Worm (Caenorhabditis elegans) whole organism, L3 larva: ENCODE data around the gene Y73F8A.32.
A peak's percentile ranks its signal among the peaks of the same experiment; 100 is the strongest.

ENCODE experiments used
- ZK546.5 ChIP-seq: sonication (generic microtip); optimal IDR thresholded peaks from 2 replicates; lab custom pipeline; 2017; ENCODE audit warnings: missing biosample characterization, missing genetic modification characterization
- ama-1 ChIP-seq: fragments of 150-350 bp; optimal IDR thresholded peaks from 2 replicates; lab custom pipeline; 2018
- ceh-16 ChIP-seq: sonication (generic microtip); optimal IDR thresholded peaks from 2 replicates; lab custom pipeline; 2017; ENCODE audit warnings: missing biosample characterization, missing genetic modification characterization
- ceh-82 ChIP-seq: fragments of 150-350 bp; optimal IDR thresholded peaks from 2 replicates; lab custom pipeline; 2014; ENCODE audit warnings: missing biosample characterization, missing genetic modification characterization
- daf-12 ChIP-seq: fragments of 150-350 bp; optimal IDR thresholded peaks from 2 replicates; lab custom pipeline; 2014; ENCODE audit warnings: missing biosample characterization, missing genetic modification reagents, missing genetic modification characterization
- egl-27 ChIP-seq: sonication (generic microtip); optimal IDR thresholded peaks from 4 replicates; lab custom pipeline; 2017; ENCODE audit warnings: missing biosample characterization, missing genetic modification reagents, missing genetic modification characterization
- elt-2 ChIP-seq: sonication (generic microtip); optimal IDR thresholded peaks from 2 replicates; lab custom pipeline; 2016; ENCODE audit warnings: missing genetic modification reagents, mild to moderate bottlenecking, missing genetic modification characterization, missing compliant biosample characterization
- eor-1 ChIP-seq, 2 experiments: fragments of 150-350 bp; optimal IDR thresholded peaks; 2 replicates each; lab custom pipeline; 2014 to 2018; ENCODE audit warnings: missing biosample characterization in 2 of 2, missing genetic modification characterization in 2 of 2
- fkh-10 ChIP-seq: sonication (generic microtip); optimal IDR thresholded peaks from 2 replicates; lab custom pipeline; 2017; ENCODE audit warnings: missing biosample characterization, missing genetic modification reagents, missing genetic modification characterization
- mdl-1 ChIP-seq: fragments of 150-350 bp; optimal IDR thresholded peaks from 2 replicates; lab custom pipeline; 2014; ENCODE audit warnings: missing biosample characterization, missing genetic modification characterization
- nhr-237 ChIP-seq: fragments of 150-350 bp; optimal IDR thresholded peaks from 2 replicates; lab custom pipeline; 2014; ENCODE audit warnings: missing biosample characterization, missing genetic modification characterization
- nhr-25 ChIP-seq: sonication (generic microtip); optimal IDR thresholded peaks from 2 replicates; lab custom pipeline; 2017; ENCODE audit warnings: missing biosample characterization, missing genetic modification characterization
- nhr-28 ChIP-seq: fragments of 150-350 bp; optimal IDR thresholded peaks from 2 replicates; lab custom pipeline; 2014; ENCODE audit warnings: missing biosample characterization, missing genetic modification characterization

ce11 chrIV:15472387-15472859 lies 48.8 kb downstream of the Y73F8A.32 start, which contains the start of gene Y73F8A.27:
- TF ChIP-seq nhr-237 (tag; lab: Kevin White, UChicago) (no peak), ceh-82 (peak; percentile 90), ceh-16 (tag; lab: Kevin White, UChicago) (no peak), daf-12 (tag; lab: Kevin White, UChicago) (peak; percentile 53), ama-1 (lab: Kevin White, UChicago) (peak; percentile 40), nhr-28 (tag; lab: Kevin White, UChicago) (no peak), egl-27 (no peak), ZK546.5 (peak; percentile 13), eor-1 (tag; optimal IDR thresholded peaks at IDR 0.05; lab: Kevin White, UChicago) (peak in 1 of 2 experiments; percentile 64), nhr-25 (tag; lab: Kevin White, UChicago) (peak; percentile 87), elt-2 (peak; percentile 70), fkh-10 (GFP tag; lab: Kevin White, UChicago) (peak; percentile 76), mdl-1 (tag; lab: Kevin White, UChicago) (no peak)
